Fruit fly (Drosophila melanogaster): ENCODE measurements around the gene CG7191.

DNA sequence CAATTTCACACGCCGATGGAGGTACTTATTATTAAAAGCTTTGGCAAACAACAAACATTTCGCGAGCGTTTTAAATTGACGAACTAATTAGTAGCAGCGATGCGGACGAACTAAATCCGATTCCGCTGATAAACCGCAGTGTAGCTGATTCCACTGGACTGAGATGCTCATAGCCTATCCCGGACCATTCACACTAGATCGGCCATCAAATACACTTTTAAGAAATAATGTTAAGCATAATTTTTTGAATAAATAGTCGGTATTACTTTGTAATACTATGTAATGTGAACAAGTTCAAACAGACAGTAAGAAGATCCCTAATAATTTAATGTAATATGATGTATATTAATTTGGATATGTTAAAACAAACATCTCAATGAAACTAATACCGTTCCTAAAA, 44.7 kb upstream of the CG7191 start, which contains the start of gene CG13794:
- TF ChIP-seq CTCF (optimal IDR thresholded peaks at IDR 0.05), result no peak
- no peak for TF ChIP-seq CG8478 (optimal IDR thresholded peaks at IDR 0.05)

All from S2 (cell line).